Worm (Caenorhabditis elegans): Measurements from ENCODE around the gene F16G10.14.

F16G10.14 gene

ce11 chrII:2398884-2399283, at the start of gene F16G10.14:
Gene F16G10.14 (minus strand): TSS chrII:2398984.
- TF ChIP-seq unc-39 (tag; optimal IDR thresholded peaks at IDR 0.05) (no peak), fos-1 (tag; optimal IDR thresholded peaks at IDR 0.05) (no peak), nhr-67 (tag; optimal IDR thresholded peaks at IDR 0.05) (no peak), lin-15B (tag; optimal IDR thresholded peaks at IDR 0.05) (no peak)

DNA sequence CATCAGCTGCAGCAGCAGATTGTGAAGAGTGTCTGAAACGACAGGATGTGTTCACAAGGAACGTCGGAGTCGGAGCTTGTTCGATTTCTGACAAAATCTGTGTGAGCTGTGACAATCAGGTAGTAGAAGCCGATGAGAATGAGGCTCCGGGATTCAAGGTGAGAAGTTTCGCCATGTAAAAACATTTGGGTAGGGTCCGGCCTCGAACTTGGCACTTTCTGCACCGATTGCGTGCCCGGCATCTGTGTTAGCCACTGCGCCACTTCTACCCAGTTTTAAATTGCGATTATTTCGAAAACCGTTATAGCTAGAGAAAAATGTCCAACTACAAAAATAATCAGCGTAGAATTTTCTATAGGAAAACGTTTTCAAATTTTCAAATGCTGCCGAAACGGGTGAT, 47.9 kb upstream of the F16G10.14 start:
- TF ChIP-seq zag-1 (tag; optimal IDR thresholded peaks at IDR 0.05): no peak
- no peak for TF ChIP-seq ztf-4 (tag; optimal IDR thresholded peaks at IDR 0.05)
- no peak for TF ChIP-seq nhr-28 (tag; optimal IDR thresholded peaks at IDR 0.05)
- no peak for TF ChIP-seq ceh-16 (tag; optimal IDR thresholded peaks at IDR 0.05)
- no peak for TF ChIP-seq skn-1 (tag; optimal IDR thresholded peaks at IDR 0.05)

DNA sequence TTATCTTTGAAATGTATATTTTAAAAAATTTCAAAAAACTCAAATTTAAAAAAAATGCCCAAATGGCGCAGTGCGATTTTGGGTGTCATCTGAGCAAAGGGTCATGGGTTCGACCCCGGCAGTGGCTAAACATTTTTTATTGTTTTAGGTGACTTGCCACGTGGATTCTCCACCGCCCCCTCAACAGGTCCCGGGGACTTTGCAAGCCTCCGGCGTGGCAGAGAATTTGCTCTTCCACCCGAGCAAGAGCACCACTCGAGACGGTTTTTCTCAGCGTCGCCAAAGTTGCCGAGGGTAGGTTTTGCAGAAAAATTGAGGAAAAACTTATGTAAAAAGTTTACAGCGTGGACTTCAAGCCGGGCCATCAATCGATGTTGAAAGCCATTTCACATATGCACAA, 46.4 kb upstream of the F16G10.14 start:
- TF ChIP-seq snpc-4 (tag; optimal IDR thresholded peaks at IDR 0.05): no peak
- TF ChIP-seq daf-12 (tag; optimal IDR thresholded peaks at IDR 0.05): no peak

DNA sequence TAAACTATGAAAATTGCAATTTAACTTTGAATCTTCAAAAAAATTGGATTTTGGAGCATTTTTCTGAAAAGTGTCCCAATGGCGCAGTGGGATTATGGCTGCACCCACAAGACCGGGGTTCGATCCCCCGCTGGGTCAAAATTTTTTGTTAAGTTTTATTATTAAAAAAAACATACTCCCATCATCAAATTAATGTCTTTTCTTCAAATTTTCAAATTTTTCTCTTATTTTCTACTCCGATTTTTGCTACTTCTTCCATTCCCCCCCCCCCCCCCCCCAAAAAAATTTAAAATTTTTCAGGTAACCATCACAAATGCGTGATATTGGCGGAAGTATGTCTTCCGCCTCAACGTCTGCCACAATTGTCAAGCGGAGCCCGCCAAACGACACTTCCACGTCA, 44.2 kb upstream of the F16G10.14 start, which contains the start of gene vab-19:
vab-19 (plus strand) TSS at position 301 of the 400 bp plus-strand sequence.
- no peak for TF ChIP-seq lin-15B (tag; optimal IDR thresholded peaks at IDR 0.05)
- TF ChIP-seq ztf-11 (tag; optimal IDR thresholded peaks at IDR 0.05): no peak
- no peak for TF ChIP-seq mml-1 (tag; optimal IDR thresholded peaks at IDR 0.05)
- no peak for TF ChIP-seq lsy-12 (tag; optimal IDR thresholded peaks at IDR 0.05)

ce11 chrII:2442243-2442642, 43.5 kb upstream of the F16G10.14 start:
- TF ChIP-seq jun-1 (tag; optimal IDR thresholded peaks at IDR 0.05) (no peak), nhr-25 (tag; optimal IDR thresholded peaks at IDR 0.05) (peak; percentile 48), elt-2 (tag; optimal IDR thresholded peaks at IDR 0.05) (peak; percentile 53), nhr-23 (tag; optimal IDR thresholded peaks at IDR 0.05) (peak; percentile 29)

DNA sequence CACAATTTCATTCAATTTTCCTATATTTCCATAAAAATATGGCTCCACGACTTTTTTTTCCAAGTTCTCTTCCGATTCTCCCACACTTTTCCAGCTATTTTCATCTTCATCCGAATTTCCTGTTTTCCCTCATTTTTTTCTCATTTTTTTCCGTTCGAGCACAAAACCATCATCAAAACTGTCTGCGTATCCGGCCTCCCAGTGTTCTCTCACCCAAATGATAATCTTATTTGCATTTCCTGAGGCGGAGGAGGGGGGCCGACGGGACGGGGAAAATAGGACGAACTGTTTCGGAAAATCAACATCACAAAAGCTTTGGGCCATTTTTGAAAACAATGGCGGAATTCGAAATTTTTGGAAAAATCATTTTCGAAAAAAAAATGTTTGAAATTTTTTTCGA, 41.5 kb upstream of the F16G10.14 start:
- no peak for TF ChIP-seq unc-62 (GFP tag; optimal IDR thresholded peaks at IDR 0.05)
- TF ChIP-seq ceh-28 (tag; optimal IDR thresholded peaks at IDR 0.05): no peak
- TF ChIP-seq nhr-43 (tag; optimal IDR thresholded peaks at IDR 0.05; ENCODE audit: poor library complexity, severe bottlenecking): no peak
- no peak for TF ChIP-seq nhr-11 (tag; optimal IDR thresholded peaks at IDR 0.05)
- no peak for TF ChIP-seq lin-15B (tag; optimal IDR thresholded peaks at IDR 0.05)
- no peak for TF ChIP-seq aly-2 (tag; optimal IDR thresholded peaks at IDR 0.05)
- no peak for TF ChIP-seq unc-39 (tag; optimal IDR thresholded peaks at IDR 0.05)
- TF ChIP-seq fkh-2 (tag; optimal IDR thresholded peaks at IDR 0.05): no peak
- TF ChIP-seq nhr-23 (tag; optimal IDR thresholded peaks at IDR 0.05): no peak
- TF ChIP-seq pqm-1 (tag; optimal IDR thresholded peaks at IDR 0.05): no peak
- no peak for TF ChIP-seq ztf-4 (tag; optimal IDR thresholded peaks at IDR 0.05)
- TF ChIP-seq hmg-11 (tag; optimal IDR thresholded peaks at IDR 0.05): no peak
- TF ChIP-seq snpc-4 (tag; optimal IDR thresholded peaks at IDR 0.05): no peak
- no peak for TF ChIP-seq ceh-16 (tag; optimal IDR thresholded peaks at IDR 0.05)
- no peak for TF ChIP-seq ama-1 (optimal IDR thresholded peaks at IDR 0.05)
- TF ChIP-seq eor-1 (tag; optimal IDR thresholded peaks at IDR 0.05): no peak

DNA sequence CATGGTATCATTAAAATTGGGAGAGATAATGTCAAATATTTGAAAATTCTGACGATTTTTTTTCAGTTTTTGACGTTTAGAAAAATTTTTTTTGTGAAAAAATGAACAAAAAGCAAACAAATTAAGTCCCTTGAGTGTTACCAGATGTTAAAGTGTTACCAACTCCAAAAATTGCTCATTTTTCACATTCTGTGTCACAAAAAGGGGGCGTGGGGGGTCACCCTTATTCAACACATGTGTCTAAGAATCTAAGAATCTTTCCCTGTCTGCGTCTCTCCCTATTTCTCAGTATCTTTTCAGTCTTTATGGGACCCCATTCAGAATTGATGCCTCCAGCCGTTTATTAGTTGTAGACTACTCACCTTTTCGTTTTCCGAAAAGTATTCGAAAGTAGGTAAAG, 40.2 kb upstream of the F16G10.14 start:
- no peak for TF ChIP-seq nhr-11 (tag; optimal IDR thresholded peaks at IDR 0.05)
- TF ChIP-seq nhr-12 (tag; optimal IDR thresholded peaks at IDR 0.05): no peak
- TF ChIP-seq nhr-76 (tag; optimal IDR thresholded peaks at IDR 0.05): no peak
- TF ChIP-seq lin-39 (tag; optimal IDR thresholded peaks at IDR 0.05): no peak
- TF ChIP-seq ama-1 (optimal IDR thresholded peaks at IDR 0.05): no peak
- no peak for TF ChIP-seq ztf-4 (tag; optimal IDR thresholded peaks at IDR 0.05)
- TF ChIP-seq ceh-28 (tag; optimal IDR thresholded peaks at IDR 0.05): no peak
- no peak for TF ChIP-seq fos-1 (tag; optimal IDR thresholded peaks at IDR 0.05)
- no peak for TF ChIP-seq nfya-1 (tag; optimal IDR thresholded peaks at IDR 0.05; ENCODE audit: insufficient read depth)
- TF ChIP-seq skn-1 (tag; optimal IDR thresholded peaks at IDR 0.05): no peak
- TF ChIP-seq unc-39 (tag; optimal IDR thresholded peaks at IDR 0.05): no peak
- TF ChIP-seq ZK546.5 (tag; optimal IDR thresholded peaks at IDR 0.05): no peak
- no peak for TF ChIP-seq ceh-16 (tag; optimal IDR thresholded peaks at IDR 0.05)
- TF ChIP-seq mml-1 (tag; optimal IDR thresholded peaks at IDR 0.05): no peak
- no peak for TF ChIP-seq nhr-43 (tag; optimal IDR thresholded peaks at IDR 0.05; ENCODE audit: poor library complexity, severe bottlenecking)
- TF ChIP-seq fkh-2 (tag; optimal IDR thresholded peaks at IDR 0.05): no peak
